Worm (Caenorhabditis elegans) whole organism, mixed stage, embryonic: ENCODE data around the gene W10G11.1.

Experiments
- M03D4.4 ChIP-seq: sonication (generic microtip); optimal IDR thresholded peaks from 2 replicates; lab custom pipeline; 2017; ENCODE audit warnings: mild to moderate bottlenecking, missing genetic modification characterization, missing compliant biosample characterization
- bed-3 ChIP-seq: fragments of 200-800 bp; sonication (Bioruptor generic); optimal IDR thresholded peaks from 3 replicates; lab custom pipeline; 2018; ENCODE audit warnings: mild to moderate bottlenecking, missing genetic modification characterization, moderate library complexity, missing compliant biosample characterization
- blmp-1 ChIP-seq: fragments of 150-350 bp; optimal IDR thresholded peaks from 2 replicates; lab custom pipeline; 2014; ENCODE audit warnings: missing biosample characterization, missing genetic modification characterization
- ceh-39 ChIP-seq: fragments of 150-350 bp; optimal IDR thresholded peaks from 2 replicates; lab custom pipeline; 2014; ENCODE audit warnings: missing biosample characterization, missing genetic modification characterization
- ceh-43 ChIP-seq: fragments of 200-800 bp; sonication (Bioruptor generic); optimal IDR thresholded peaks from 2 replicates; lab custom pipeline; 2018; ENCODE audit warnings: mild to moderate bottlenecking, missing genetic modification characterization, moderate library complexity, missing compliant biosample characterization
- ceh-83 ChIP-seq: fragments of 200-800 bp; sonication (Bioruptor generic); optimal IDR thresholded peaks from 2 replicates; lab custom pipeline; 2018; ENCODE audit warnings: mild to moderate bottlenecking, missing genetic modification characterization, missing compliant biosample characterization
- ces-1 ChIP-seq: fragments of 150-350 bp; optimal IDR thresholded peaks from 2 replicates; lab custom pipeline; 2014; ENCODE audit warnings: missing biosample characterization, missing genetic modification reagents, missing genetic modification characterization
- cnd-1 ChIP-seq: fragments of 200-800 bp; sonication (Bioruptor generic); optimal IDR thresholded peaks from 2 replicates; lab custom pipeline; 2018; ENCODE audit warnings: mild to moderate bottlenecking, missing genetic modification characterization, missing compliant biosample characterization
- drap-1 ChIP-seq: fragments of 200-800 bp; sonication (Bioruptor generic); optimal IDR thresholded peaks from 3 replicates; lab custom pipeline; 2018; ENCODE audit warnings: mild to moderate bottlenecking, missing genetic modification characterization, missing compliant biosample characterization
- elt-1 ChIP-seq: sonication (generic microtip); optimal IDR thresholded peaks from 2 replicates; lab custom pipeline; 2017; ENCODE audit warnings: missing genetic modification characterization, mild to moderate bottlenecking, missing compliant biosample characterization, antibody characterized with exemption, moderate library complexity, borderline replicate concordance; ENCODE audit not compliant: insufficient read depth
- elt-3 ChIP-seq: fragments of 150-350 bp; optimal IDR thresholded peaks from 2 replicates; lab custom pipeline; 2014; ENCODE audit warnings: missing biosample characterization, missing genetic modification characterization
- flh-1 ChIP-seq: fragments of 200-800 bp; sonication (Bioruptor generic); optimal IDR thresholded peaks from 2 replicates; lab custom pipeline; 2018; ENCODE audit warnings: mild to moderate bottlenecking, missing genetic modification characterization, moderate library complexity, missing compliant biosample characterization
- ham-2 ChIP-seq: fragments of 200-800 bp; sonication (Bioruptor generic); optimal IDR thresholded peaks from 2 replicates; lab custom pipeline; 2018; ENCODE audit warnings: mild to moderate bottlenecking, missing genetic modification characterization, missing compliant biosample characterization
- hlh-1 ChIP-seq: fragments of 150-350 bp; optimal IDR thresholded peaks from 2 replicates; lab custom pipeline; 2014; ENCODE audit warnings: missing biosample characterization, missing genetic modification reagents, missing genetic modification characterization
- lin-13 ChIP-seq: fragments of 150-350 bp; optimal IDR thresholded peaks from 2 replicates; lab custom pipeline; 2014; ENCODE audit warnings: missing biosample characterization, missing genetic modification characterization
- lin-32 ChIP-seq: fragments of 200-800 bp; sonication (Bioruptor generic); optimal IDR thresholded peaks from 2 replicates; lab custom pipeline; 2018; ENCODE audit warnings: mild to moderate bottlenecking, missing genetic modification characterization, missing compliant biosample characterization
- lsy-2 ChIP-seq: fragments of 150-350 bp; optimal IDR thresholded peaks from 2 replicates; lab custom pipeline; 2014; ENCODE audit warnings: missing biosample characterization, missing genetic modification characterization
- mab-5 ChIP-seq: fragments of 150-350 bp; optimal IDR thresholded peaks from 2 replicates; lab custom pipeline; 2014; ENCODE audit warnings: missing biosample characterization, missing genetic modification characterization
- mep-1 ChIP-seq: fragments of 150-350 bp; optimal IDR thresholded peaks from 2 replicates; lab custom pipeline; 2017; ENCODE audit warnings: missing biosample characterization, missing genetic modification reagents, missing genetic modification characterization, inconsistent platforms
- mls-2 ChIP-seq: sonication (generic microtip); optimal IDR thresholded peaks from 2 replicates; lab custom pipeline; 2016; ENCODE audit warnings: mild to moderate bottlenecking, missing genetic modification characterization, moderate library complexity, missing compliant biosample characterization
- nhr-12 ChIP-seq: fragments of 150-350 bp; optimal IDR thresholded peaks from 2 replicates; lab custom pipeline; 2014; ENCODE audit warnings: missing biosample characterization, missing genetic modification characterization
- nhr-2 ChIP-seq: fragments of 150-350 bp; optimal IDR thresholded peaks from 2 replicates; lab custom pipeline; 2014; ENCODE audit warnings: missing biosample characterization, missing genetic modification characterization
- nhr-237 ChIP-seq: fragments of 150-350 bp; optimal IDR thresholded peaks from 2 replicates; lab custom pipeline; 2014; ENCODE audit warnings: missing biosample characterization, missing genetic modification characterization
- nhr-28 ChIP-seq: fragments of 150-350 bp; optimal IDR thresholded peaks from 2 replicates; lab custom pipeline; 2014; ENCODE audit warnings: missing biosample characterization, missing genetic modification characterization
- nhr-76 ChIP-seq: sonication (generic microtip); optimal IDR thresholded peaks from 2 replicates; lab custom pipeline; 2017; ENCODE audit warnings: missing biosample characterization, missing genetic modification characterization
- pha-4 ChIP-seq: fragments of 150-350 bp; optimal IDR thresholded peaks from 2 replicates; lab custom pipeline; 2018; ENCODE audit warnings: missing biosample characterization, missing genetic modification reagents, missing genetic modification characterization
- sem-2 ChIP-seq: fragments of 200-800 bp; sonication (Bioruptor generic); optimal IDR thresholded peaks from 2 replicates; lab custom pipeline; 2018; ENCODE audit warnings: mild to moderate bottlenecking, missing genetic modification characterization, missing compliant biosample characterization
- snpc-4 ChIP-seq: fragments of 150-350 bp; optimal IDR thresholded peaks from 2 replicates; lab custom pipeline; 2014; ENCODE audit warnings: missing biosample characterization, missing genetic modification characterization
- sptf-1 ChIP-seq: sonication (generic microtip); optimal IDR thresholded peaks from 2 replicates; lab custom pipeline; 2017; ENCODE audit warnings: mild to moderate bottlenecking, missing genetic modification characterization, moderate library complexity, missing compliant biosample characterization
- tbx-8 ChIP-seq: fragments of 200-800 bp; sonication (Bioruptor generic); optimal IDR thresholded peaks from 2 replicates; lab custom pipeline; 2018; ENCODE audit warnings: mild to moderate bottlenecking, missing genetic modification characterization, moderate library complexity, missing compliant biosample characterization
- unc-120 ChIP-seq: sonication (generic microtip); optimal IDR thresholded peaks from 2 replicates; lab custom pipeline; 2017; ENCODE audit warnings: missing genetic modification characterization, missing compliant biosample characterization; ENCODE audit not compliant: poor library complexity, severe bottlenecking
- unc-39 ChIP-seq: fragments of 150-350 bp; optimal IDR thresholded peaks from 2 replicates; lab custom pipeline; 2014; ENCODE audit warnings: missing biosample characterization, missing genetic modification characterization
- unc-62 ChIP-seq: fragments of 150-350 bp; optimal IDR thresholded peaks from 2 replicates; lab custom pipeline; 2014; ENCODE audit warnings: missing biosample characterization, missing genetic modification reagents, missing genetic modification characterization
- zip-8 ChIP-seq: fragments of 150-350 bp; optimal IDR thresholded peaks from 2 replicates; lab custom pipeline; 2014; ENCODE audit warnings: missing biosample characterization, missing genetic modification characterization
- ztf-11 ChIP-seq: fragments of 150-350 bp; optimal IDR thresholded peaks from 2 replicates; lab custom pipeline; 2014; ENCODE audit warnings: missing biosample characterization, missing genetic modification characterization

The W10G11.1 gene

ce11 chrII:3520988-3521850 is 39.3 kb downstream of the W10G11.1 start, which contains the start of gene W09G10.9:
Gene W09G10.9, plus strand, starts transcription at chrII:3521800.
- peak; percentile 70 for TF ChIP-seq bed-3 (GFP tag; lab: Kevin White, UChicago)
- TF ChIP-seq sem-2 (GFP tag; lab: Kevin White, UChicago) = peak; percentile 70
- peak; percentile 94 for TF ChIP-seq sptf-1
- TF ChIP-seq elt-3 (tag; lab: Kevin White, UChicago) = no peak
- TF ChIP-seq blmp-1 (tag; lab: Kevin White, UChicago) = no peak
- peak; percentile 34 for TF ChIP-seq lsy-2 (tag; lab: Kevin White, UChicago)
- TF ChIP-seq flh-1 (GFP tag; lab: Kevin White, UChicago) = peak; percentile 48
- peak; percentile 28 for TF ChIP-seq lin-13 (tag; lab: Kevin White, UChicago)
- TF ChIP-seq nhr-76 = no peak
- TF ChIP-seq ceh-83 (GFP tag; lab: Kevin White, UChicago) = peak; percentile 91
- peak; percentile 50 for TF ChIP-seq hlh-1
- TF ChIP-seq pha-4 (tag; lab: Kevin White, UChicago) = no peak
- TF ChIP-seq ceh-43 = peak; percentile 79
- no peak for TF ChIP-seq unc-62 (GFP tag; lab: Kevin White, UChicago)
- no peak for TF ChIP-seq nhr-12 (tag; lab: Kevin White, UChicago)
- no peak for TF ChIP-seq mab-5 (tag; lab: Kevin White, UChicago)
- TF ChIP-seq snpc-4 (tag; lab: Kevin White, UChicago) = no peak
- peak; percentile 29 for TF ChIP-seq ces-1 (GFP tag; lab: Kevin White, UChicago)
- no peak for TF ChIP-seq nhr-2 (tag; lab: Kevin White, UChicago)
- no peak for TF ChIP-seq unc-39 (tag; lab: Kevin White, UChicago)
- peak; percentile 30 for TF ChIP-seq mep-1 (tag; lab: Kevin White, UChicago)
- TF ChIP-seq drap-1 (GFP tag; lab: Kevin White, UChicago) = peak; percentile 85
- TF ChIP-seq lin-32 (GFP tag; lab: Kevin White, UChicago) = peak; percentile 72
- peak; percentile 51 for TF ChIP-seq tbx-8
- TF ChIP-seq ceh-39 = no peak
- TF ChIP-seq zip-8 (tag; lab: Kevin White, UChicago) = no peak
- TF ChIP-seq cnd-1 (tag; lab: Kevin White, UChicago) = peak; percentile 85
- TF ChIP-seq ham-2 (GFP tag; lab: Kevin White, UChicago) = peak; percentile 80
- no peak for TF ChIP-seq elt-1 (tag; lab: Kevin White, UChicago)
- peak; percentile 41 for TF ChIP-seq nhr-237 (tag; lab: Kevin White, UChicago)
- TF ChIP-seq unc-120 (tag; lab: Kevin White, UChicago) = peak; percentile 70
- TF ChIP-seq ztf-11 = peak; percentile 33
- TF ChIP-seq mls-2 (tag; lab: Kevin White, UChicago) = peak; percentile 91
- TF ChIP-seq nhr-28 (tag; lab: Kevin White, UChicago) = peak; percentile 1
- peak; percentile 89 for TF ChIP-seq M03D4.4 (tag; lab: Kevin White, UChicago)

ce11 chrII:3518961-3519544 is 41.4 kb downstream of the W10G11.1 start, which contains the start of gene clec-126:
Gene clec-126, plus strand, starts transcription at chrII:3519494.
- no peak for TF ChIP-seq blmp-1 (tag; lab: Kevin White, UChicago)
- TF ChIP-seq unc-39 (tag; lab: Kevin White, UChicago) = peak; percentile 3
- TF ChIP-seq nhr-237 (tag; lab: Kevin White, UChicago) = peak; percentile 22
- TF ChIP-seq mep-1 (tag; lab: Kevin White, UChicago) = peak; percentile 9
- peak; percentile 49 for TF ChIP-seq ceh-43
- peak; percentile 86 for TF ChIP-seq cnd-1 (tag; lab: Kevin White, UChicago)
- peak; percentile 43 for TF ChIP-seq lin-13 (tag; lab: Kevin White, UChicago)
- TF ChIP-seq zip-8 (tag; lab: Kevin White, UChicago) = peak; percentile 67
- peak; percentile 43 for TF ChIP-seq nhr-76
- TF ChIP-seq lsy-2 (tag; lab: Kevin White, UChicago) = peak; percentile 27
- peak; percentile 91 for TF ChIP-seq sptf-1
- TF ChIP-seq sem-2 (GFP tag; lab: Kevin White, UChicago) = peak; percentile 78
- TF ChIP-seq tbx-8 = peak; percentile 49
- TF ChIP-seq snpc-4 (tag; lab: Kevin White, UChicago) = no peak
- TF ChIP-seq mab-5 (tag; lab: Kevin White, UChicago) = no peak
- TF ChIP-seq pha-4 (tag; lab: Kevin White, UChicago) = no peak
- TF ChIP-seq ceh-39 = no peak
- TF ChIP-seq nhr-2 (tag; lab: Kevin White, UChicago) = no peak
- peak; percentile 38 for TF ChIP-seq flh-1 (GFP tag; lab: Kevin White, UChicago)
- peak; percentile 37 for TF ChIP-seq elt-3 (tag; lab: Kevin White, UChicago)
- TF ChIP-seq bed-3 (GFP tag; lab: Kevin White, UChicago) = peak; percentile 40
- peak; percentile 89 for TF ChIP-seq unc-120 (tag; lab: Kevin White, UChicago)
- peak; percentile 0 for TF ChIP-seq elt-1 (tag; lab: Kevin White, UChicago)
- peak; percentile 83 for TF ChIP-seq ham-2 (GFP tag; lab: Kevin White, UChicago)
- no peak for TF ChIP-seq unc-62 (GFP tag; lab: Kevin White, UChicago)
- no peak for TF ChIP-seq nhr-28 (tag; lab: Kevin White, UChicago)
- TF ChIP-seq ces-1 (GFP tag; lab: Kevin White, UChicago) = peak; percentile 82
- no peak for TF ChIP-seq nhr-12 (tag; lab: Kevin White, UChicago)
- TF ChIP-seq M03D4.4 (tag; lab: Kevin White, UChicago) = peak; percentile 75
- peak; percentile 84 for TF ChIP-seq drap-1 (GFP tag; lab: Kevin White, UChicago)
- TF ChIP-seq ceh-83 (GFP tag; lab: Kevin White, UChicago) = peak; percentile 86
- TF ChIP-seq hlh-1 = peak; percentile 51
- TF ChIP-seq lin-32 (GFP tag; lab: Kevin White, UChicago) = peak; percentile 31
- peak; percentile 77 for TF ChIP-seq mls-2 (tag; lab: Kevin White, UChicago)
- peak; percentile 48 for TF ChIP-seq ztf-11
